Fruit fly (Drosophila melanogaster): Measurements from ENCODE around the gene CG5004.
A peak's percentile ranks its signal among the peaks of the same experiment; 100 is the strongest.

Gene CG5004

DNA sequence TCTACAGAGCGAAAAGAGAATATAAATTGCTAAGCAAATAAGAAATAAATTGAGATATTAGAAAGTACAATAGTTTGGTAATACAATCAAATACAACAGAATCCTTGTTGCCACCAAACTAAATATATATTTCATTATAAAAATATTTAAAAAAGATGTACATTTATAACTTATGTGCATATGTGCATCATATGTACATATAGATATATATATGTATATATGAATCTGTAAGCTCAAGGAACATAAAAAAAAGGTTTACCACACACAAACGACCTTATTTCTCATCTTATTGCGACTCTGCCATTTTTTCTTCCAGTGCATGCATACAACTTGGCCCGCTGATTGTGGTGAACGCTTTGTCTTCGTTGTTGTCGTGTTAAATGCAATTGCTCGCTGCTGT is 5.9 kb downstream of the CG5004 start (continued):
- TF ChIP-seq CG1792 (GFP tag; optimal IDR thresholded peaks at IDR 0.05) = no peak
- TF ChIP-seq CG31441 (GFP tag; IDR thresholded peaks at IDR 0.05) = 0 out of 2 replicates have a peak, but pooled peaks have one; percentile 12
- no peak for TF ChIP-seq NK7.1 (GFP tag; optimal IDR thresholded peaks at IDR 0.05)
- no peak for TF ChIP-seq Fer2 (tag; optimal IDR thresholded peaks at IDR 0.05)
- no peak for TF ChIP-seq trh (GFP tag; optimal IDR thresholded peaks at IDR 0.05)
- peak; percentile 65 for TF ChIP-seq Sox102F (GFP tag; optimal IDR thresholded peaks at IDR 0.05)
- no peak for TF ChIP-seq Ada2b (GFP tag; IDR thresholded peaks at IDR 0.05)
- TF ChIP-seq tap (tag; optimal IDR thresholded peaks at IDR 0.05) = no peak
- TF ChIP-seq CG30403 (GFP tag; optimal IDR thresholded peaks at IDR 0.05) = no peak
- TF ChIP-seq CG11504 (tag; optimal IDR thresholded peaks at IDR 0.05) = peak; percentile 51
- TF ChIP-seq lola (GFP tag; optimal IDR thresholded peaks at IDR 0.05) = no peak
- TF ChIP-seq sisA (GFP tag; IDR thresholded peaks at IDR 0.05) = 0 out of 2 replicates have a peak, but pooled peaks have one; percentile 17
- TF ChIP-seq grau (tag; optimal IDR thresholded peaks at IDR 0.05) = peak; percentile 21
- TF ChIP-seq CG32532 (GFP tag; IDR thresholded peaks at IDR 0.05) = no peak
- peak; percentile 30 for TF ChIP-seq Ssrp (tag; optimal IDR thresholded peaks at IDR 0.05)
- no peak for TF ChIP-seq hkb (optimal IDR thresholded peaks at IDR 0.05)
- 0 out of 2 replicates have a peak, but pooled peaks have one; percentile 9 for TF ChIP-seq hkb (GFP tag; IDR thresholded peaks at IDR 0.05)
- TF ChIP-seq CG9437 (GFP tag; optimal IDR thresholded peaks at IDR 0.05) = peak; percentile 3
- TF ChIP-seq CG12391 (tag; optimal IDR thresholded peaks at IDR 0.05) = peak; percentile 40
- no peak for TF ChIP-seq TFAM (GFP tag; optimal IDR thresholded peaks at IDR 0.05)
- no peak for TF ChIP-seq Adf1 (GFP tag; IDR thresholded peaks at IDR 0.05)
- no peak for TF ChIP-seq amos (GFP tag; IDR thresholded peaks at IDR 0.05; ENCODE audit: partially characterized antibody)
- TF ChIP-seq CG18262 (tag; optimal IDR thresholded peaks at IDR 0.05) = peak; percentile 11

DNA sequence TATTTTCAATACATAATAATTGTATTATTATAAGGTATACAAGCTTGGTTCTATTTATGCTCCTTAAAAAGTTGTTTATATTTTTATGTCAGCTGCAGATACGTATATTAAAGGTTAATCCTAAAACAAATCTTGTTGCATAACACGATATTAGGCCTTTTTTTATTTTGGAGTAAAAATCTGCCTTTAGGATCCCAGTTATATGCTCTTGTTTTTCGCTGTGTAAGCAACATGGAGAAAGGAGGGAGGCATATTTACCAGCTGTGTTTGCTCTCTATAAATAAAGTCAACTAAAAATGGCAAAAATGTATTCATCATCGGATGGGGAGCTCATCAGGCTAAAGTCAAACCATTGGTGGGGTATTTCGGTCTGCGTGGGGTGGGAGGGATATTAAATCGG is 14.2 kb downstream of the CG5004 start:
- TF ChIP-seq chn (GFP tag; optimal IDR thresholded peaks at IDR 0.05) = no peak
- TF ChIP-seq MTF-1 (GFP tag; optimal IDR thresholded peaks at IDR 0.05; ENCODE audit: borderline replicate concordance) = no peak
- TF ChIP-seq dpn (GFP tag; optimal IDR thresholded peaks at IDR 0.05) = no peak
- TF ChIP-seq Mes4 (GFP tag; optimal IDR thresholded peaks at IDR 0.05) = no peak
- TF ChIP-seq Chrac-16 (GFP tag; optimal IDR thresholded peaks at IDR 0.05) = peak; percentile 2
- no peak for TF ChIP-seq knrl (GFP tag; IDR thresholded peaks at IDR 0.05; ENCODE audit: partially characterized antibody)
- no peak for TF ChIP-seq sna (GFP tag; IDR thresholded peaks at IDR 0.05; ENCODE audit: partially characterized antibody)
- no peak for TF ChIP-seq CG17568 (GFP tag; optimal IDR thresholded peaks at IDR 0.05)
- no peak for TF ChIP-seq Stat92E (GFP tag; optimal IDR thresholded peaks at IDR 0.05)
- TF ChIP-seq ham (GFP tag; IDR thresholded peaks at IDR 0.05) = no peak
- TF ChIP-seq Fer3 (tag; optimal IDR thresholded peaks at IDR 0.05) = no peak
- TF ChIP-seq hbn (GFP tag; IDR thresholded peaks at IDR 0.05; ENCODE audit: partially characterized antibody) = no peak
- no peak for TF ChIP-seq croc (GFP tag; conservative IDR thresholded peaks at IDR 0.05)
- peak; percentile 22 for TF ChIP-seq CG12071 (GFP tag; optimal IDR thresholded peaks at IDR 0.05)
- no peak for TF ChIP-seq ase (GFP tag; IDR thresholded peaks at IDR 0.05)
- TF ChIP-seq CG6689 (GFP tag; IDR thresholded peaks at IDR 0.05) = no peak
- TF ChIP-seq CG11560 (tag; IDR thresholded peaks at IDR 0.05) = no peak
- TF ChIP-seq Dp (GFP tag; optimal IDR thresholded peaks at IDR 0.05) = no peak
- TF ChIP-seq CG30403 (GFP tag; optimal IDR thresholded peaks at IDR 0.05) = peak; percentile 35
- TF ChIP-seq Oaz (GFP tag; IDR thresholded peaks at IDR 0.05) = no peak
- TF ChIP-seq Meics (GFP tag; optimal IDR thresholded peaks at IDR 0.05) = no peak
- no peak for TF ChIP-seq pb (GFP tag; optimal IDR thresholded peaks at IDR 0.05)
- TF ChIP-seq Dip3 (GFP tag; optimal IDR thresholded peaks at IDR 0.05) = no peak
- no peak for TF ChIP-seq CG10366 (GFP tag; IDR thresholded peaks at IDR 0.05)
- TF ChIP-seq dysf (GFP tag; IDR thresholded peaks at IDR 0.05) = no peak
- TF ChIP-seq CG13287 (GFP tag; IDR thresholded peaks at IDR 0.05; ENCODE audit: partially characterized antibody) = no peak
- peak; percentile 70 for TF ChIP-seq Sox102F (GFP tag; optimal IDR thresholded peaks at IDR 0.05)
- no peak for TF ChIP-seq mirr (GFP tag; optimal IDR thresholded peaks at IDR 0.05)
- no peak for TF ChIP-seq Hmx (GFP tag; optimal IDR thresholded peaks at IDR 0.05)
- TF ChIP-seq Sox100B (GFP tag; optimal IDR thresholded peaks at IDR 0.05) = peak; percentile 28

Measured in whole organism, embryonic.